Fruit fly (Drosophila melanogaster): ENCODE data around the gene CG5665.
A peak's percentile ranks its signal among the peaks of the same experiment; 100 is the strongest.

CG5665 gene

dm6 chr3L:20316956-20317589, 41.2 kb upstream of the CG5665 start, which contains the start of gene Spn77Ba:
Spn77Ba (plus strand) TSS chr3L:20317190.
- no peak for TF ChIP-seq salr (GFP tag; optimal IDR thresholded peaks at IDR 0.05)
- TF ChIP-seq acj6 (GFP tag; optimal IDR thresholded peaks at IDR 0.05) = no peak
- TF ChIP-seq Lpt (GFP tag; optimal IDR thresholded peaks at IDR 0.05) = peak; percentile 8
- no peak for TF ChIP-seq Hr38 (GFP tag; optimal IDR thresholded peaks at IDR 0.05)
- peak; percentile 57 for TF ChIP-seq net (GFP tag; optimal IDR thresholded peaks at IDR 0.05)
- peak; percentile 44 for TF ChIP-seq CG6808 (GFP tag; optimal IDR thresholded peaks at IDR 0.05)
- peak; percentile 49 for TF ChIP-seq CG9139 (GFP tag; optimal IDR thresholded peaks at IDR 0.05)
- peak; percentile 11 for TF ChIP-seq CG8632 (GFP tag; optimal IDR thresholded peaks at IDR 0.05)
- peak; percentile 89 for TF ChIP-seq svp (GFP tag)
- TF ChIP-seq CG31627 (GFP tag; optimal IDR thresholded peaks at IDR 0.05) = no peak
- TF ChIP-seq Sox14 (GFP tag; optimal IDR thresholded peaks at IDR 0.05) = peak; percentile 42
- TF ChIP-seq vri (GFP tag; optimal IDR thresholded peaks at IDR 0.05) = peak; percentile 77
- peak; percentile 68; the same call in 2 of the 3 replicates for TF ChIP-seq CG6163 (GFP tag; IDR thresholded peaks at IDR 0.05)
- peak; percentile 58 for TF ChIP-seq CG3919 (GFP tag; optimal IDR thresholded peaks at IDR 0.05)
- no peak for TF ChIP-seq CG16779 (tag; optimal IDR thresholded peaks at IDR 0.05)
- peak; percentile 57 for TF ChIP-seq dsx (GFP tag; optimal IDR thresholded peaks at IDR 0.05; ENCODE audit: poor library complexity, severe bottlenecking)
- peak; percentile 42 for TF ChIP-seq CG7368 (GFP tag; optimal IDR thresholded peaks at IDR 0.05)
- no peak for TF ChIP-seq Eip93F (GFP tag; optimal IDR thresholded peaks at IDR 0.05)
- TF ChIP-seq Eip75B (GFP tag; optimal IDR thresholded peaks at IDR 0.05) = peak; percentile 27
- no peak for TF ChIP-seq lz (GFP tag; optimal IDR thresholded peaks at IDR 0.05)
- TF ChIP-seq Met (GFP tag; optimal IDR thresholded peaks at IDR 0.05) = peak; percentile 13
- TF ChIP-seq Sox102F (GFP tag; optimal IDR thresholded peaks at IDR 0.05) = peak; percentile 23
- peak; percentile 62 to 71 for TF ChIP-seq ss (GFP tag; optimal IDR thresholded peaks at IDR 0.05)
- peak; percentile 58 for TF ChIP-seq CG6854 (GFP tag; optimal IDR thresholded peaks at IDR 0.05)
- peak; percentile 53 for TF ChIP-seq CG1621 (tag; optimal IDR thresholded peaks at IDR 0.05)
- peak; percentile 78 for TF ChIP-seq Eip78C (GFP tag)
- TF ChIP-seq fkh (GFP tag; optimal IDR thresholded peaks at IDR 0.05) = no peak
- peak; percentile 20 for TF ChIP-seq achi (GFP tag; optimal IDR thresholded peaks at IDR 0.05)
- TF ChIP-seq CG11902 (GFP tag; optimal IDR thresholded peaks at IDR 0.05) = no peak

- peak; percentile 69 for TF ChIP-seq svp (GFP tag)
- no peak for TF ChIP-seq Sox15 (GFP tag; optimal IDR thresholded peaks at IDR 0.05)
- no peak for TF ChIP-seq CG32006 (GFP tag; optimal IDR thresholded peaks at IDR 0.05)
- no peak for TF ChIP-seq lz (GFP tag; optimal IDR thresholded peaks at IDR 0.05)
- no peak for TF ChIP-seq vri (GFP tag; optimal IDR thresholded peaks at IDR 0.05)
Observed at dm6 chr3L:20317751-20318150, 40.6 kb upstream of the CG5665 start.

dm6 chr3L:20320044-20320443, 38.3 kb upstream of the CG5665 start:
- no peak for TF ChIP-seq lz (GFP tag; optimal IDR thresholded peaks at IDR 0.05)
- TF ChIP-seq CG6792 (GFP tag; optimal IDR thresholded peaks at IDR 0.05) = no peak
- TF ChIP-seq CG8119 (GFP tag; IDR thresholded peaks at IDR 0.05) = no peak
- no peak for TF ChIP-seq CG10631 (GFP tag; optimal IDR thresholded peaks at IDR 0.05)
- TF ChIP-seq CG31627 (GFP tag; optimal IDR thresholded peaks at IDR 0.05) = no peak
- TF ChIP-seq CG11902 (GFP tag; optimal IDR thresholded peaks at IDR 0.05) = no peak
- no peak for TF ChIP-seq fd85E (GFP tag; optimal IDR thresholded peaks at IDR 0.05)
- no peak for TF ChIP-seq CG15336 (GFP tag; IDR thresholded peaks at IDR 0.05)
- TF ChIP-seq Met (GFP tag; optimal IDR thresholded peaks at IDR 0.05) = no peak
- TF ChIP-seq spab (GFP tag; optimal IDR thresholded peaks at IDR 0.05) = no peak
- no peak for TF ChIP-seq topi (GFP tag; optimal IDR thresholded peaks at IDR 0.05)
- no peak for TF ChIP-seq CG16779 (tag; optimal IDR thresholded peaks at IDR 0.05)

All from whole organism, prepupa.